Fruit fly (Drosophila melanogaster) whole organism, pupa: Measurements from ENCODE around the gene Brms1.

ENCODE experiments used
- CG12605 ChIP-seq: fragments of 200-800 bp; sonication (Bioruptor generic); IDR thresholded peaks from 2 replicates; pipeline ENCODE4 v1.3.6; 2022; ENCODE audit warnings: missing biosample characterization, missing genetic modification characterization
- CG14655 ChIP-seq: fragments of 200-800 bp; sonication (Bioruptor generic); optimal IDR thresholded peaks from 3 replicates; lab custom pipeline; 2017; ENCODE audit warnings: mild to moderate bottlenecking, missing biosample characterization, missing genetic modification reagents, missing genetic modification characterization
- CG15710 ChIP-seq: fragments of 200-800 bp; sonication (Bioruptor generic); optimal IDR thresholded peaks from 2 replicates; lab custom pipeline; 2018; ENCODE audit warnings: missing biosample characterization, mild to moderate bottlenecking, missing genetic modification characterization, moderate library complexity
- CG4496 ChIP-seq: fragments of 200-800 bp; sonication (Bioruptor generic); IDR thresholded peaks from 3 replicates; pipeline ENCODE4 v1.3.6; 2022; ENCODE audit warnings: missing biosample characterization, missing genetic modification characterization
- CG8159 ChIP-seq: fragments of 200-800 bp; sonication (Bioruptor generic); optimal IDR thresholded peaks from 3 replicates; lab custom pipeline; 2018; ENCODE audit warnings: missing biosample characterization, mild to moderate bottlenecking, missing genetic modification characterization, moderate library complexity
- CG8301 ChIP-seq: fragments of 200-800 bp; sonication (Bioruptor generic); optimal IDR thresholded peaks from 2 replicates; lab custom pipeline; 2018; ENCODE audit warnings: missing biosample characterization, mild to moderate bottlenecking, missing genetic modification characterization
- CG9948 ChIP-seq: fragments of 200-800 bp; sonication (Bioruptor generic); optimal IDR thresholded peaks from 2 replicates; lab custom pipeline; 2018; ENCODE audit warnings: missing biosample characterization, mild to moderate bottlenecking, missing genetic modification characterization, moderate library complexity
- D1 ChIP-seq: fragments of 200-800 bp; sonication (Bioruptor generic); optimal IDR thresholded peaks from 2 replicates; lab custom pipeline; 2018; ENCODE audit warnings: missing biosample characterization, mild to moderate bottlenecking, missing genetic modification characterization, moderate library complexity
- EcR ChIP-seq: fragments of 200-800 bp; sonication (Bioruptor generic); optimal IDR thresholded peaks from 3 replicates; lab custom pipeline; 2019; ENCODE audit warnings: missing biosample characterization, missing genetic modification characterization, mild to moderate bottlenecking, moderate library complexity, missing genetic modification reagents
- Snoo ChIP-seq: fragments of 200-800 bp; sonication (Bioruptor generic); optimal IDR thresholded peaks from 3 replicates; lab custom pipeline; 2017; ENCODE audit warnings: missing biosample characterization, mild to moderate bottlenecking, missing genetic modification characterization, inconsistent platforms
- gl ChIP-seq: fragments of 200-800 bp; sonication (Bioruptor generic); optimal IDR thresholded peaks from 2 replicates; lab custom pipeline; 2018; ENCODE audit warnings: missing biosample characterization, mild to moderate bottlenecking, missing genetic modification characterization

DNA sequence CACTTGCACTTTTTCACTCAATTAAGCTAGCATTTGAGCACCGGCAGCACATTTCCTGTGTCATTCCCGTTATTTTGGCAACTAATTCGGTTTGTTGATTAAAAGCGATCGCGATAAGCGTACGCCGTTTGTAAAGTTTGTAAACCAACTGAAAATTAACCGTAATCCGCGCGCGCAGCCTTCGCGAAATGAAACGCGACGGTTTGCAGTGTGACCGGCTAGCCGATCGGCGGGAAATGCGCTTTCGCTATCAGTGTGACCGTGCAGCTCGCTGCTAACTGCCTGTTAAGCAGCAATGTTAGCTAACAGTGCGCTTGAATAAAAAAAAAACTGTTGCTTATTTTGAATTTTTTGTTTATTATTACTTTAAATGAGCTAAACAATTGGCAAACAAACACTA lies 12.3 kb downstream of the Brms1 start, which contains the start of gene Pde9:
- TF ChIP-seq CG12605 (peak; percentile 14; the same call in 1 of the 2 replicates), D1 (tag; lab: Kevin White, UChicago) (no peak), EcR (GFP tag; lab: Kevin White, UChicago) (no peak), Snoo (tag; lab: Kevin White, UChicago) (no peak), CG9948 (no peak), CG15710 (no peak), CG14655 (no peak), CG4496 (GFP tag; lab: Robert Waterston, UW) (peak; percentile 21; the same call in 1 of the 3 replicates), CG8301 (tag; lab: Kevin White, UChicago) (no peak), gl (tag; lab: Kevin White, UChicago) (no peak), CG8159 (tag; lab: Kevin White, UChicago) (no peak)
